Worm (Caenorhabditis elegans): ENCODE measurements around the gene C04E12.5.

ce11 chrV:3333334-3333733, 25.0 kb upstream of the C04E12.5 start, which contains the start of gene C17B7.5:
- TF ChIP-seq B0019.2 (GFP tag; conservative IDR thresholded peaks at IDR 0.05) = no peak
- no peak for TF ChIP-seq gei-17 (GFP tag; optimal IDR thresholded peaks at IDR 0.05)
- no peak for TF ChIP-seq attf-6 (GFP tag; IDR thresholded peaks at IDR 0.05)
- no peak for TF ChIP-seq lin-54 (GFP tag; optimal IDR thresholded peaks at IDR 0.05)
- TF ChIP-seq ZK185.1 (tag; optimal IDR thresholded peaks at IDR 0.05; ENCODE audit: poor library complexity, severe bottlenecking) = no peak
- no peak for TF ChIP-seq unc-62 (GFP tag; optimal IDR thresholded peaks at IDR 0.05)
- TF ChIP-seq pha-4 (tag; optimal IDR thresholded peaks at IDR 0.05) = no peak
- no peak for TF ChIP-seq ztf-26 (tag; optimal IDR thresholded peaks at IDR 0.05)

Measured in whole organism, young adult.